Worm (Caenorhabditis elegans): ENCODE measurements around the gene zhit-2.

- TF ChIP-seq fos-1 (tag; optimal IDR thresholded peaks at IDR 0.05) (no peak), lin-39 (tag; optimal IDR thresholded peaks at IDR 0.05) (no peak), R02D3.7 (tag; optimal IDR thresholded peaks at IDR 0.05) (no peak), skn-1 (tag; optimal IDR thresholded peaks at IDR 0.05) (no peak), egl-27 (tag; optimal IDR thresholded peaks at IDR 0.05) (no peak), ama-1 (optimal IDR thresholded peaks at IDR 0.05) (no peak), lin-13 (GFP tag; optimal IDR thresholded peaks at IDR 0.05) (no peak)
Measured at ce11 chrIII:4247571-4247970, 3.4 kb upstream of the zhit-2 start, which contains the start of gene Y44F5A.1.

All from whole organism, L2 larva.